Worm (Caenorhabditis elegans): Measurements from ENCODE around the gene enri-1.

- TF ChIP-seq cog-1 (tag; optimal IDR thresholded peaks at IDR 0.05) (no peak), med-1 (GFP tag; optimal IDR thresholded peaks at IDR 0.05; ENCODE audit: insufficient read depth) (no peak), tab-1 (GFP tag; IDR thresholded peaks at IDR 0.05) (no peak), ztf-29 (GFP tag; IDR thresholded peaks at IDR 0.05) (no peak), flt-1 (GFP tag; IDR thresholded peaks at IDR 0.05) (no peak), T22C8.4 (GFP tag; IDR thresholded peaks at IDR 0.05) (no peak), klf-2 (GFP tag; conservative IDR thresholded peaks at IDR 0.05) (no peak), ref-1 (GFP tag; conservative IDR thresholded peaks at IDR 0.05) (no peak)
Measured at ce11 chrII:2374973-2375372, 33.6 kb upstream of the enri-1 start, which contains the start of gene F16G10.2.
